Worm (Caenorhabditis elegans): ENCODE results near the gene ceh-39.

Gene ceh-39

DNA sequence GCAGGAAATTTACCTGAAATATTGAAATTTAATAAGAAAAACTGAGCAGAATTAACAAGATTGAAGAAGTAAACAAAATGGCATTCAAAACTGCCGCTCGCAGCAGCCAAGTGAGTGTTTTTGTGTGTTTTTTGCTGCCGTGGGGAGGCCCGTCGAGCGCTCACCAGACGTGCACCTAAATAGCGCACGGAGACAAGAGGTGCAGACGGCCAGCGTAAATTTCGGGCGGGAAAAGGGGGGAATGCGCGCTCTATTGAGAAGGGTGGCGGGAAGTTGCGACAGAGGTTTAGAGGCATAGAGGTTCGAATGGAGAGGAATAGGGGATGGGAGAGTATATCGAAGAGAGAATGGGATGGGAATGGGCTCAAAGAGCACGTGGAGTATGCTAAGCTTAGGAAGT lies at the start of gene ceh-39:
ceh-39 (minus strand) TSS at position 13 of the 400 bp plus-strand sequence.
- TF ChIP-seq med-1 (GFP tag; optimal IDR thresholded peaks at IDR 0.05; ENCODE audit: insufficient read depth), result no peak
- TF ChIP-seq klf-2 (GFP tag; conservative IDR thresholded peaks at IDR 0.05), result no peak
- TF ChIP-seq T22C8.4 (GFP tag; IDR thresholded peaks at IDR 0.05), result no peak
- TF ChIP-seq tab-1 (GFP tag; IDR thresholded peaks at IDR 0.05), result 0 out of 2 replicates have a peak, but pooled peaks have one; percentile 56
- no peak for TF ChIP-seq ztf-29 (GFP tag; IDR thresholded peaks at IDR 0.05)
- peak; percentile 65; the same call in 1 of the 2 replicates for TF ChIP-seq flt-1 (GFP tag; IDR thresholded peaks at IDR 0.05)
- TF ChIP-seq cog-1 (tag; optimal IDR thresholded peaks at IDR 0.05), result peak; percentile 40
- peak; percentile 36; the same call in 1 of the 2 replicates for TF ChIP-seq ztf-23 (GFP tag; IDR thresholded peaks at IDR 0.05)
- TF ChIP-seq ref-1 (GFP tag; conservative IDR thresholded peaks at IDR 0.05), result no peak

DNA sequence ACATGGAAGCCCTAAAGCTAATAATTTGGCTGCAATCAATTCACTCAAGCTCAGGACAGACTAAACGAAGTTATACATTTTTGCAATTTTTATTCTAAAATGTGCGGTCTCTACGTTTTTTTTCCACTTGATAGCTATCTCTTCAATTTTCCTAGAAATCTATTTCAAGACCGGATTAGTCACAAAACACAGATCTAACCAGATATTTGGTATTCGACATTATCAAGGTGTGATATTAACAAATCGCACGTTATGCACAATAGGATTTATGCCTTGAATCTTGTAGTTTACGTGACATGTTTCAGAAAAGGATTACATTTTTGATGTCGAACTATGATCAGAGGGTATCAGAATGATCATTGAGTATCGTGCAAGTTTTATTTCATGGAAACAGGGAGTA lies 45.5 kb upstream of the ceh-39 start:
- TF ChIP-seq flt-1 (GFP tag; IDR thresholded peaks at IDR 0.05) (no peak), T22C8.4 (GFP tag; IDR thresholded peaks at IDR 0.05) (no peak), ztf-23 (GFP tag; IDR thresholded peaks at IDR 0.05) (no peak), ztf-29 (GFP tag; IDR thresholded peaks at IDR 0.05) (no peak), ref-1 (GFP tag; conservative IDR thresholded peaks at IDR 0.05) (no peak), med-1 (GFP tag; optimal IDR thresholded peaks at IDR 0.05; ENCODE audit: insufficient read depth) (no peak), klf-2 (GFP tag; conservative IDR thresholded peaks at IDR 0.05) (no peak), tab-1 (GFP tag; IDR thresholded peaks at IDR 0.05) (no peak), cog-1 (tag; optimal IDR thresholded peaks at IDR 0.05) (no peak)

DNA sequence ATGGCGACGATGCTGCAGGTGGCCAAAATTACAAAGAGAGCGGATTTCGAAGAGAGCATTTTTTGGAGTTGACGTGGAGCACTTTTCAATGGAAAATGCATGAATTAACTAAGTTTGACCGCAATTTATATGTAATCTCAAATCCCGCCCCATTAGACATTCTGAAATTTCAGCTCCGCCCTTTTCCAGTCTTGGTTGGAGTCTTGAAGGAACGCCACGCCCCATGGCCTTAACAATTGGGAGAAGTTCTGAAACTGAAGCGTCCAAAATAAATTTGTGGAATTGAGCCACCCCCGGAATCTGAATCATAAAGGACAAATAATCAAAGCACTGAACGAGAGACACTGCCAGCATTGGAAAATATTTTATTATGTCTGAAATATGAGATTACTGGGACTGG lies 41.3 kb upstream of the ceh-39 start, which contains the start of gene B0294.1:
B0294.1 (minus strand) TSS at position 101 of the 400 bp plus-strand sequence.
- TF ChIP-seq klf-2 (GFP tag; conservative IDR thresholded peaks at IDR 0.05), result no peak

DNA sequence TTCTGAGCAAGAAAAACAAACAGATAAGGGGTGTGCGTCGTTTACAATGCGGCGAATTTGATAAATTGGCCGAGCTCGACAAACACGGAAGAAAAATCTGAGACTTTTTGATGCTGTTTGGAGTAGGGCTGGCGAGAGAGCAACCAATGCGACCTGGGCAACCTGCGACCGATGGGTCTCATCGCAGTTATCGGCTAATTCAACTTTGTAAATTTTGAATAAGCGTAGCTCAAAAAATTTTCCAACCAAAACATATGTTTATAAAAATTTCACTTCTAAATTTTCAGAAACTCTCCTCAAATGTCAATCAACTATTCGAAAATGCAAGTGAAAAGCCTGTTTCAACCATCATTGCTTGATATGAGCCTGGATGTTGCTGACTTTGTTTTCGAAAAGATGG lies 35.9 kb upstream of the ceh-39 start, which contains the start of gene B0294.3:
B0294.3 (plus strand) TSS at position 301 of the 400 bp plus-strand sequence.
- no peak for TF ChIP-seq flt-1 (GFP tag; IDR thresholded peaks at IDR 0.05)
- no peak for TF ChIP-seq ztf-29 (GFP tag; IDR thresholded peaks at IDR 0.05)
- TF ChIP-seq ref-1 (GFP tag; conservative IDR thresholded peaks at IDR 0.05), result no peak
- TF ChIP-seq klf-2 (GFP tag; conservative IDR thresholded peaks at IDR 0.05), result no peak
- TF ChIP-seq cog-1 (tag; optimal IDR thresholded peaks at IDR 0.05), result no peak
- no peak for TF ChIP-seq med-1 (GFP tag; optimal IDR thresholded peaks at IDR 0.05; ENCODE audit: insufficient read depth)
- TF ChIP-seq ztf-23 (GFP tag; IDR thresholded peaks at IDR 0.05), result no peak
- no peak for TF ChIP-seq T22C8.4 (GFP tag; IDR thresholded peaks at IDR 0.05)
- TF ChIP-seq tab-1 (GFP tag; IDR thresholded peaks at IDR 0.05), result no peak

DNA sequence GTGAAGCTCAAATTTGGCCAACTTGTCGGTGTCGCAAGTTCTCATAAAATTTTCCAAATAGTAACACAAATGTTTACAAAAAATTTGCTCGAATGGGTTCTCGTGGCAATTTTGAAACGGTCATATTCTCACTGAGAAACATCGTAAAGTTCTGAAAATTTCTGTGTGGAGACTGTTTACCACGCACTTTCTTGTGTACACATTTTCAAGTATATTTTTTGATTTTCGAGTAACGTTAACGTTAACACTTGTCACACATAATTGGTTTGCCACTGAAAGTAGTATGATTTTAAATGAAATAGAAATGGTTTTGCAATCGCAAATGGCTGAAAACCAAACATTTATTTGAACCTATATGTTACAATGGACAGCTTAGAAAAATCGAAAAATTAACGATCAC lies 34.8 kb upstream of the ceh-39 start:
- TF ChIP-seq flt-1 (GFP tag; IDR thresholded peaks at IDR 0.05), result no peak
- no peak for TF ChIP-seq cog-1 (tag; optimal IDR thresholded peaks at IDR 0.05)
- TF ChIP-seq ztf-29 (GFP tag; IDR thresholded peaks at IDR 0.05), result no peak
- no peak for TF ChIP-seq ztf-23 (GFP tag; IDR thresholded peaks at IDR 0.05)

DNA sequence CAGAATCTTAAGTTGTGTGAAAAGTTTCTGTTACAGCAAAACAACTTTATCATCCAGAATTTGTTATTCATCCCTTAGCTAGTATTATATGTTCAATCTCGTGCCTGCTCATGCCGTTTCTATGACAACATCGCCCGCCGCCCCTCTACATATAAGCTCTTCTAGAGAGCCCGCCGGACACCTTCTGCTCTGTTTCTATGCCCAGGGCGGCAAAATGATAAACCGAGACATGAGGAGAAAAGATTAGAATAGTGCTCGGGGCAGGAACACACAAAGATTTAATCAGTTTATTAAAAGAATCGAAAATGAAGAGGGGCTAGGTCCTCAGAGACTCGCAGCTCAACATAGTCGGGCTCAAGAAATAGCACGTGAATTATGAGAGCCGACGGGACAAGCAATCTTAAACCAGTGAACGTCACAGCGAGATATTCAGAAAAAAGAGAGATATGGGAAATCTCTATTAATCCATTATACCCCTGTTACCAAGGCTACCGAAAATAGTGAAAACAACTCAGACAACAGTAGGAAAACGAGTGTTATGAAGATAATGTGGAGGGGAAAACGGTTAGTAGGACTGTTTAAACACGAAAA lies 32.6 kb upstream of the ceh-39 start:
- TF ChIP-seq cog-1 (tag; optimal IDR thresholded peaks at IDR 0.05) (peak; percentile 36), med-1 (GFP tag; optimal IDR thresholded peaks at IDR 0.05; ENCODE audit: insufficient read depth) (no peak)

DNA sequence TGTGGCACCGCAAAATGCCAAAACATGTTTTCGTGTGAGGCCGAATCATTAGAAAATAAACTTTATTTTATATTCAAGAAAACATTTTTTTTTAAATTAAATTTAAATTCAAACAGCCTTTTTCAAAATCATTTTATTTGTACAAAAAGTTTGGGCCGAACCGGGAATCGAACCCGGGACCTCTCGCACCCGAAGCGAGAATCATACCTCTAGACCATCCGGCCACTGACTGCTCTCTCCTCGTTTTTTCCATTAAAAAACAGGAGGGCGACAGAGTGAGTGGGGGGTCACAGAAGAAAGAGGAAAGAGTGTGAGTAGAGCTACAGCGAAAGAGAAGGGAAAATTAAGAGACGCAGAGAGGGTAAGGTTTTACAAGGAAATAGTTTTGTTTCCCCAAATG lies 24.7 kb upstream of the ceh-39 start:
- TF ChIP-seq T22C8.4 (GFP tag; IDR thresholded peaks at IDR 0.05) (peak; percentile 78), ref-1 (GFP tag; conservative IDR thresholded peaks at IDR 0.05) (peak; percentile 86), cog-1 (tag; optimal IDR thresholded peaks at IDR 0.05) (peak; percentile 66), ztf-29 (GFP tag; IDR thresholded peaks at IDR 0.05) (peak; percentile 85), tab-1 (GFP tag; IDR thresholded peaks at IDR 0.05) (peak; percentile 94), flt-1 (GFP tag; IDR thresholded peaks at IDR 0.05) (peak; percentile 94), med-1 (GFP tag; optimal IDR thresholded peaks at IDR 0.05; ENCODE audit: insufficient read depth) (peak; percentile 59), ztf-23 (GFP tag; IDR thresholded peaks at IDR 0.05) (peak; percentile 88), klf-2 (GFP tag; conservative IDR thresholded peaks at IDR 0.05) (peak; percentile 76)

DNA sequence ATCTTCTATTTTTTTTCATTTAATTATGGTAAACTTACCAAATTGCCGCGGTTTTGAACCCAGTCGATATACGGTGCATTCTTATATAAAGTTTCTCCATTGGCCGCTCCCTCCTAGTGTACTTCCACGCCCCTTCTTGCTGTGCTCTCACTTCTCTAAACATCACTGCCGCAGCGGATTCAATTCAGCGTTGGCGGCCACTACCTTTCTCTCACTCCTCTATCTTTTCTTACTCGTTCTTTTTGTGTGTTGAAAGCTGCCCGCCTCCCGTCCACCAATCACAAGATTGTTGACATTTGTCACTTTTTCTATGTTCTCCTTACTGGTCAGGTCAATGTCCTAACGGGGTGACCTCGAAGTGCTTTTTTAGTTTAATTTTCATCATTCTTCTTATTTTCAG lies 15.0 kb upstream of the ceh-39 start:
- TF ChIP-seq ref-1 (GFP tag; conservative IDR thresholded peaks at IDR 0.05) (no peak), tab-1 (GFP tag; IDR thresholded peaks at IDR 0.05) (no peak), klf-2 (GFP tag; conservative IDR thresholded peaks at IDR 0.05) (no peak), ztf-23 (GFP tag; IDR thresholded peaks at IDR 0.05) (no peak), med-1 (GFP tag; optimal IDR thresholded peaks at IDR 0.05; ENCODE audit: insufficient read depth) (no peak), T22C8.4 (GFP tag; IDR thresholded peaks at IDR 0.05) (no peak), flt-1 (GFP tag; IDR thresholded peaks at IDR 0.05) (no peak), ztf-29 (GFP tag; IDR thresholded peaks at IDR 0.05) (no peak), cog-1 (tag; optimal IDR thresholded peaks at IDR 0.05) (no peak)

DNA sequence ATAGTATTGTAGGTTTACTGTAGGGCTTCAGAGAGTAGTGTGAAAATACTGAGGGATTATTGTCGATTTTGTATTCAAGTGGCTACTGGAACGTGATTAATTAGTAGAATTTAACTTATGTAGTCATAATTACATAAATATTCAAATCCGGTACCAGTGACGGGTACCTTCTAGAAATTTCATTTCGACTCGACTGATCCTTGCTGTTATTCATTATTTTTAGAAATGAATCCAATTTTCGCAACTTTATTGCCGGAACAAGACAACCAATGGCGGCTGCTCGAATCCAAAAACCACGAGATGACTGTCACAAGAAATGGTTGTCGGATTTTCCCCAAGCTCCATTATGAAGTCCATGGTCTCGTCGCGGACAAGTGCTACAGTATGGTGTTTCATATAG lies 9.0 kb upstream of the ceh-39 start, which contains the start of gene tbx-41:
tbx-41 (plus strand) TSS at position 301 of the 400 bp plus-strand sequence.
- TF ChIP-seq med-1 (GFP tag; optimal IDR thresholded peaks at IDR 0.05; ENCODE audit: insufficient read depth) (no peak), ref-1 (GFP tag; conservative IDR thresholded peaks at IDR 0.05) (no peak), ztf-29 (GFP tag; IDR thresholded peaks at IDR 0.05) (no peak), tab-1 (GFP tag; IDR thresholded peaks at IDR 0.05) (no peak), cog-1 (tag; optimal IDR thresholded peaks at IDR 0.05) (no peak), ztf-23 (GFP tag; IDR thresholded peaks at IDR 0.05) (no peak), T22C8.4 (GFP tag; IDR thresholded peaks at IDR 0.05) (no peak), klf-2 (GFP tag; conservative IDR thresholded peaks at IDR 0.05) (no peak), flt-1 (GFP tag; IDR thresholded peaks at IDR 0.05) (no peak)

DNA sequence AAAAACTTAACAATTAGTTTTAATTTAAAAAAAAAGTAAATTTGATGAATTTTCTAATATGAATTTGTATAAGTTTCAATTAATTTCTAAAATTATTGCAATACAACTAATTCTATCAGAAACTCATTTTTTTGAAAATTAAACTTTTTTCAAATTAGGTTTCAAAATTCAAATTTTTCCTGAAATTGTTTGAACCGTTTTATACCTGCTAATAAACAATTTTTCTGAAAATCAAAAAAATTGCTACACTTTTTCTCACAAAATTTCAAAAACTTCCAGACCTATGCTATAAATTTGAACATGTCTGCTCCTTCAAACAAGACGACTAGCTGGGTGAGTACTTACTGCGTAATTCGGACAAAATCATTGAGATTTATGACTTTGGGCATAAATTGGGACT lies 4.5 kb upstream of the ceh-39 start, which contains the start of gene T26C11.8:
T26C11.8 (plus strand) TSS at position 301 of the 400 bp plus-strand sequence.
- TF ChIP-seq T22C8.4 (GFP tag; IDR thresholded peaks at IDR 0.05), result no peak
- no peak for TF ChIP-seq med-1 (GFP tag; optimal IDR thresholded peaks at IDR 0.05; ENCODE audit: insufficient read depth)
- TF ChIP-seq ztf-29 (GFP tag; IDR thresholded peaks at IDR 0.05), result no peak
- TF ChIP-seq flt-1 (GFP tag; IDR thresholded peaks at IDR 0.05), result no peak
- no peak for TF ChIP-seq ref-1 (GFP tag; conservative IDR thresholded peaks at IDR 0.05)
- TF ChIP-seq tab-1 (GFP tag; IDR thresholded peaks at IDR 0.05), result no peak
- no peak for TF ChIP-seq ztf-23 (GFP tag; IDR thresholded peaks at IDR 0.05)
- no peak for TF ChIP-seq klf-2 (GFP tag; conservative IDR thresholded peaks at IDR 0.05)
- TF ChIP-seq cog-1 (tag; optimal IDR thresholded peaks at IDR 0.05), result no peak

Measured in whole organism, midembryonic.